Worm (Caenorhabditis elegans) whole organism, young adult: ENCODE data around the gene srg-11.
A peak's percentile ranks its signal among the peaks of the same experiment; 100 is the strongest.

ENCODE experiments used
- B0336.3 ChIP-seq: fragments of 200-800 bp; sonication (Bioruptor generic); IDR thresholded peaks from 2 replicates; pipeline ENCODE4 v1.3.6; 2022; ENCODE audit warnings: missing genetic modification characterization, missing compliant biosample characterization
- F22D6.2 ChIP-seq: sonication (generic microtip); optimal IDR thresholded peaks from 2 replicates; lab custom pipeline; 2016; ENCODE audit warnings: mild to moderate bottlenecking, missing genetic modification characterization, missing compliant biosample characterization
- F33H1.4 ChIP-seq: fragments of 200-800 bp; sonication (Bioruptor generic); IDR thresholded peaks from 2 replicates; pipeline ENCODE4 v1.3.6; 2022; ENCODE audit warnings: missing genetic modification reagents, missing genetic modification characterization, missing compliant biosample characterization
- F39B2.1 ChIP-seq: fragments of 200-800 bp; sonication (Bioruptor generic); IDR thresholded peaks from 2 replicates; pipeline ENCODE4 v1.3.6; 2022; ENCODE audit warnings: missing genetic modification reagents, missing genetic modification characterization, missing compliant biosample characterization
- F49E8.2 ChIP-seq: sonication (generic microtip); optimal IDR thresholded peaks from 3 replicates; lab custom pipeline; 2017; ENCODE audit warnings: missing genetic modification characterization, mild to moderate bottlenecking, missing compliant biosample characterization, antibody characterized with exemption, moderate library complexity; ENCODE audit not compliant: insufficient read depth
- K12H6.12 ChIP-seq: fragments of 200-800 bp; sonication (Bioruptor generic); optimal IDR thresholded peaks from 2 replicates; lab custom pipeline; 2018; ENCODE audit warnings: mild to moderate bottlenecking, missing genetic modification characterization, missing compliant biosample characterization
- T07F8.4 ChIP-seq: sonication (generic microtip); optimal IDR thresholded peaks from 2 replicates; lab custom pipeline; 2016; ENCODE audit warnings: mild to moderate bottlenecking, missing genetic modification characterization, moderate library complexity, missing compliant biosample characterization
- T26A5.8 ChIP-seq: sonication (generic microtip); optimal IDR thresholded peaks from 2 replicates; lab custom pipeline; 2016; ENCODE audit warnings: missing genetic modification characterization, missing compliant biosample characterization
- Y53F4B.3 ChIP-seq: fragments of 200-800 bp; sonication (Bioruptor generic); IDR thresholded peaks from 2 replicates; pipeline ENCODE4 v1.3.6; 2022; ENCODE audit warnings: missing genetic modification reagents, missing genetic modification characterization, missing compliant biosample characterization
- aptf-2 ChIP-seq: fragments of 200-800 bp; sonication (Bioruptor generic); conservative IDR thresholded peaks from 2 replicates; pipeline ENCODE4 v1.3.6; 2022; ENCODE audit warnings: missing genetic modification reagents, missing genetic modification characterization, missing compliant biosample characterization
- atf-7 ChIP-seq: sonication (generic microtip); optimal IDR thresholded peaks from 2 replicates; lab custom pipeline; 2017; ENCODE audit warnings: mild to moderate bottlenecking, missing genetic modification characterization, missing compliant biosample characterization
- attf-3 ChIP-seq: fragments of 200-800 bp; sonication (Bioruptor generic); conservative IDR thresholded peaks from 2 replicates; pipeline ENCODE4 v1.3.6; 2022; ENCODE audit warnings: missing genetic modification reagents, missing genetic modification characterization, missing compliant biosample characterization
- attf-5 ChIP-seq: fragments of 200-800 bp; sonication (Bioruptor generic); optimal IDR thresholded peaks from 2 replicates; lab custom pipeline; 2018; ENCODE audit warnings: mild to moderate bottlenecking, missing genetic modification characterization, missing compliant biosample characterization
- attf-6 ChIP-seq: fragments of 200-800 bp; sonication (Bioruptor generic); IDR thresholded peaks from 2 replicates; pipeline ENCODE4 v1.3.6; 2022; ENCODE audit warnings: missing genetic modification reagents, missing genetic modification characterization, missing compliant biosample characterization
- bed-1 ChIP-seq: fragments of 200-800 bp; sonication (Bioruptor generic); IDR thresholded peaks from 2 replicates; pipeline ENCODE4 v1.3.6; 2022; ENCODE audit warnings: missing genetic modification reagents, missing genetic modification characterization, missing compliant biosample characterization
- bed-2 ChIP-seq: fragments of 200-800 bp; sonication (Bioruptor generic); IDR thresholded peaks from 2 replicates; pipeline ENCODE4 v1.3.6; 2022; ENCODE audit warnings: missing genetic modification reagents, missing genetic modification characterization, missing compliant biosample characterization
- cebp-1 ChIP-seq, 2 experiments: fragments of 200-800 bp in 1 of 2; sonication (Bioruptor generic) in 1 of 2; sonication (generic microtip) in 1 of 2; IDR thresholded peaks in 1 of 2; optimal IDR thresholded peaks in 1 of 2; 2 replicates each; pipeline versions ENCODE4 v1.3.6 to Lab custom; 2017 to 2022; ENCODE audit warnings: missing compliant biosample characterization in 2 of 2, missing genetic modification characterization in 2 of 2, mild to moderate bottlenecking in 1 of 2, missing genetic modification reagents in 1 of 2, moderate library complexity in 1 of 2
- ceh-79 ChIP-seq: sonication (generic microtip); optimal IDR thresholded peaks from 2 replicates; lab custom pipeline; 2017; ENCODE audit warnings: mild to moderate bottlenecking, missing genetic modification characterization, missing compliant biosample characterization
- chd-7 ChIP-seq: sonication (generic microtip); optimal IDR thresholded peaks from 2 replicates; lab custom pipeline; 2016; ENCODE audit warnings: mild to moderate bottlenecking, missing genetic modification characterization, moderate library complexity, missing compliant biosample characterization
- efl-1 ChIP-seq: fragments of 150-350 bp; optimal IDR thresholded peaks from 2 replicates; lab custom pipeline; 2014; ENCODE audit warnings: missing biosample characterization, missing genetic modification reagents, missing genetic modification characterization
- egl-18 ChIP-seq: fragments of 200-800 bp; sonication (Bioruptor generic); IDR thresholded peaks from 2 replicates; pipeline ENCODE4 v1.3.6; 2022; ENCODE audit warnings: missing genetic modification reagents, missing genetic modification characterization, missing compliant biosample characterization
- him-1 ChIP-seq: sonication (generic microtip); optimal IDR thresholded peaks from 2 replicates; lab custom pipeline; 2016; ENCODE audit warnings: missing genotype, missing genetic modification reagents, missing genetic modification characterization, missing compliant biosample characterization
- hmg-1.2 ChIP-seq: fragments of 200-800 bp; sonication (Bioruptor generic); IDR thresholded peaks from 2 replicates; pipeline ENCODE4 v1.3.6; 2022; ENCODE audit warnings: missing genetic modification reagents, missing genetic modification characterization, missing compliant biosample characterization
- hmg-20 ChIP-seq: fragments of 200-800 bp; sonication (Bioruptor generic); IDR thresholded peaks from 2 replicates; pipeline ENCODE4 v1.3.6; 2022; ENCODE audit warnings: missing genetic modification reagents, missing genetic modification characterization, missing compliant biosample characterization
- lin-26 ChIP-seq: fragments of 200-800 bp; sonication (Bioruptor generic); IDR thresholded peaks from 2 replicates; pipeline ENCODE4 v1.3.6; 2022; ENCODE audit warnings: missing genetic modification reagents, missing genetic modification characterization, missing compliant biosample characterization
- lin-54 ChIP-seq: fragments of 200-800 bp; sonication (Bioruptor generic); optimal IDR thresholded peaks from 2 replicates; lab custom pipeline; 2018; ENCODE audit warnings: mild to moderate bottlenecking, missing genetic modification characterization, missing compliant biosample characterization
- lir-1 ChIP-seq: fragments of 200-800 bp; sonication (Bioruptor generic); conservative IDR thresholded peaks from 2 replicates; pipeline ENCODE4 v1.3.6; 2022; ENCODE audit warnings: missing genetic modification reagents, missing genetic modification characterization, missing compliant biosample characterization
- lsl-1 ChIP-seq: fragments of 200-800 bp; sonication (Bioruptor generic); optimal IDR thresholded peaks from 2 replicates; lab custom pipeline; 2018; ENCODE audit warnings: mild to moderate bottlenecking, missing genetic modification characterization, moderate library complexity, missing compliant biosample characterization
- mxl-1 ChIP-seq: sonication (generic microtip); optimal IDR thresholded peaks from 2 replicates; lab custom pipeline; 2016; ENCODE audit warnings: missing genetic modification characterization, missing compliant biosample characterization
- nfya-1 ChIP-seq: sonication (generic microtip); optimal IDR thresholded peaks from 2 replicates; lab custom pipeline; 2017; ENCODE audit warnings: antibody characterized with exemption, missing compliant biosample characterization, missing genetic modification characterization, borderline replicate concordance; ENCODE audit not compliant: insufficient read depth
- nhr-120 ChIP-seq: fragments of 200-800 bp; sonication (Bioruptor generic); IDR thresholded peaks from 2 replicates; pipeline ENCODE4 v1.3.6; 2022; ENCODE audit warnings: missing genetic modification characterization, missing compliant biosample characterization
- nhr-80 ChIP-seq: sonication (generic microtip); optimal IDR thresholded peaks from 2 replicates; lab custom pipeline; 2016; ENCODE audit warnings: missing genetic modification characterization, missing compliant biosample characterization
- nhr-90 ChIP-seq: sonication (generic microtip); optimal IDR thresholded peaks from 2 replicates; lab custom pipeline; 2016; ENCODE audit warnings: missing genotype, mild to moderate bottlenecking, missing genetic modification characterization, missing compliant biosample characterization
- rcor-1 ChIP-seq: fragments of 200-800 bp; sonication (Bioruptor generic); IDR thresholded peaks from 2 replicates; pipeline ENCODE4 v1.3.6; 2022; ENCODE audit warnings: missing genetic modification reagents, missing genetic modification characterization, missing compliant biosample characterization
- repo-1 ChIP-seq: sonication (generic microtip); optimal IDR thresholded peaks from 2 replicates; lab custom pipeline; 2017; ENCODE audit warnings: mild to moderate bottlenecking, missing genetic modification characterization, missing compliant biosample characterization
- snpc-3.4 ChIP-seq: sonication (generic microtip); optimal IDR thresholded peaks from 2 replicates; lab custom pipeline; 2017; ENCODE audit warnings: missing genetic modification characterization, mild to moderate bottlenecking, missing compliant biosample characterization, antibody characterized with exemption, moderate library complexity, missing genotype, missing genetic modification reagents
- snpc-4 ChIP-seq, 5 experiments: fragments of 150-350 bp in 1 of 5; sonication (generic microtip) in 4 of 5; optimal IDR thresholded peaks; 2 replicates each; lab custom pipeline; 2014 to 2018; ENCODE audit warnings: missing genetic modification characterization in 5 of 5, missing biosample characterization in 3 of 5, antibody characterized with exemption in 2 of 5, mild to moderate bottlenecking in 2 of 5, missing compliant biosample characterization in 2 of 5, missing genotype in 2 of 5, moderate library complexity in 2 of 5, missing genetic modification reagents in 1 of 5
- tbx-9 ChIP-seq: sonication (generic microtip); optimal IDR thresholded peaks from 2 replicates; lab custom pipeline; 2016; ENCODE audit warnings: borderline replicate concordance, missing genetic modification characterization, inconsistent platforms, missing compliant biosample characterization
- tlf-1 ChIP-seq: fragments of 200-800 bp; sonication (Bioruptor generic); optimal IDR thresholded peaks from 2 replicates; lab custom pipeline; 2018; ENCODE audit warnings: mild to moderate bottlenecking, missing genetic modification characterization, missing compliant biosample characterization
- unc-62 ChIP-seq: fragments of 150-350 bp; optimal IDR thresholded peaks from 2 replicates; lab custom pipeline; 2014; ENCODE audit warnings: missing biosample characterization, missing genetic modification reagents, missing genetic modification characterization
- xnd-1 ChIP-seq: sonication (generic microtip); optimal IDR thresholded peaks from 2 replicates; lab custom pipeline; 2016; ENCODE audit warnings: missing genotype, missing genetic modification reagents, missing genetic modification characterization, missing compliant biosample characterization
- zim-3 ChIP-seq: sonication (generic microtip); optimal IDR thresholded peaks from 2 replicates; lab custom pipeline; 2017; ENCODE audit warnings: mild to moderate bottlenecking, missing genetic modification characterization, moderate library complexity, missing compliant biosample characterization
- ztf-18 ChIP-seq: sonication (generic microtip); optimal IDR thresholded peaks from 2 replicates; lab custom pipeline; 2016; ENCODE audit warnings: missing genotype, mild to moderate bottlenecking, missing genetic modification characterization, missing compliant biosample characterization
- ztf-6 ChIP-seq: fragments of 200-800 bp; sonication (Bioruptor generic); IDR thresholded peaks from 2 replicates; pipeline ENCODE4 v1.3.6; 2022; ENCODE audit warnings: missing genetic modification reagents, missing genetic modification characterization, missing compliant biosample characterization

The srg-11 gene

DNA sequence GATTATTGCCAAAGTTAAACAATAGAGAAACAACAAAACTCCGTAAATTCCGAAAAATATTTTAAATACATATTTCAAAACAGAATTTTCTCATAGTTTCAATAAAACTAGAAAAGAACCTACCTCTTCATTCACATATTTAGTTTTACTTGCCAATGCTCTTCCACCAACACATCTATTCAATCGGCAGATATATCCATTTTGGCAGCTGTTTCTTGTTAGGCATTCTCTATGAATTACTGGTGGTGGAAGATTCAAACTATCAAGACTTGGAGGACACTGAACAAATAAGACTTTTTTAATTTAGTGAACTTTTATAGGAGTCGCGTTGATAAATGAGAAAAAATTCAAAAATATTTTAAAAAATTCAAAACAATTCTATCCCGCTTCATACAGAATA, 32.5 kb upstream of the srg-11 start:
- no peak for TF ChIP-seq Y53F4B.3 (GFP tag; lab: Robert Waterston, UW)

DNA sequence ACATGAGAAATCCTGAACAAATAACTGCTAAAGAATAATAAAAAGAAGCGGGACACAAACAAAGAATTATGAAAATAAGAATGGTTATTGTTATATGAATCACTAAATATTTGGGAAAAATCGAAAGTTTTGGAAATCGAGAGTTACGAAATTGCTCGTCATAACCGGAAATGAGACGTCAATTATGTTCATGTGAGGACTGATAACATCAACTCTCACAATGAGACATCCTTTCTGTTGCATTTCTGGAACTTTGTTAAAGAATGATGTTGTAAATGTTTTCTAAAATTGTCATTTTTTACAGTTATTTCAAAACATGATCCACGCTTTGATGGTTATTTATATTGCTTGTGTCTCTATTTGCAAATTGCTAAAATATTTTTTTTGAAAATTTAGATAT, 31.9 kb upstream of the srg-11 start, which contains the start of gene T23F11.6:
Gene T23F11.6, minus strand, starts transcription at position 45 of the 400 bp plus-strand sequence.
- no peak for TF ChIP-seq attf-6 (GFP tag; lab: Robert Waterston, UW)
- no peak for TF ChIP-seq atf-7 (tag; lab: Kevin White, UChicago)
- no peak for TF ChIP-seq efl-1
- TF ChIP-seq attf-3, result no peak
- TF ChIP-seq tlf-1 (GFP tag; lab: Kevin White, UChicago), result no peak
- TF ChIP-seq B0336.3 (GFP tag; lab: Robert Waterston, UW), result no peak
- peak; percentile 73 for TF ChIP-seq unc-62 (GFP tag; lab: Kevin White, UChicago)
- TF ChIP-seq ceh-79, result no peak
- no peak for TF ChIP-seq T26A5.8
- no peak for TF ChIP-seq chd-7 (tag; lab: Kevin White, UChicago)
- TF ChIP-seq nhr-80 (tag; lab: Kevin White, UChicago), result peak; percentile 44
- peak; percentile 46; the same call in 1 of the 2 replicates for TF ChIP-seq cebp-1 (GFP tag; IDR thresholded peaks at IDR 0.05; lab: Robert Waterston, UW)
- no peak for TF ChIP-seq cebp-1 (tag; optimal IDR thresholded peaks at IDR 0.05; lab: Kevin White, UChicago)
- no peak for TF ChIP-seq ztf-6
- TF ChIP-seq F33H1.4 (GFP tag; lab: Robert Waterston, UW), result no peak
- TF ChIP-seq tbx-9, result no peak
- no peak for TF ChIP-seq rcor-1 (GFP tag; lab: Robert Waterston, UW)
- TF ChIP-seq, all 124 proteins: peak for 3

DNA sequence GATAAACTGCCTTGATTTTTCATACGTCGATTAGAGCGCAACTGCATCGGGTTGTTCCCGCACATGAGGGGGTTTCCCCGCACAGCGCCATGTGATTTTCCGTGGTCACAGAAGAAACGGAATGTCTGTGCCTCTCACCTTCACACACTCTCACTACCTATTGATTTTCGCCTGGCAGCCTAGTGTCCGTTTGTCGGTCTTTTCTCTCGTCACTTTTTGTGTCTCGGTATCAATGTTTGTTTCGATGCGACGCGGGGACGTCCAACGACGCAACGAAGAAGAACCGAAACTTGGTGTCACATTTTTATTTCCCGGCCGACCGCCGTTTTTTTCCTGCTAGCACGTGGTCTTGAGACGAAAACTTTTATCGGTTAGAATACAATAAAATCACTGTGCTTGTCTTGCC, 30.4 kb upstream of the srg-11 start:
- TF ChIP-seq snpc-4 (GFP tag; optimal IDR thresholded peaks at IDR 0.05; lab: Kevin White, UChicago) (peak; percentile 16), snpc-4 (tag; optimal IDR thresholded peaks at IDR 0.05; lab: Kevin White, UChicago) (peak; percentile 33 to 71 (median 52)), F39B2.1 (GFP tag; lab: Robert Waterston, UW) (no peak), attf-5 (GFP tag; lab: Kevin White, UChicago) (peak; percentile 98), nfya-1 (tag; lab: Kevin White, UChicago) (no peak), K12H6.12 (tag; lab: Kevin White, UChicago) (peak; percentile 94), F49E8.2 (tag; lab: Kevin White, UChicago) (no peak), B0336.3 (GFP tag; lab: Robert Waterston, UW) (peak; percentile 93), attf-3 (peak; percentile 60; the same call in 1 of the 2 replicates), T07F8.4 (tag; lab: Kevin White, UChicago) (no peak), bed-1 (GFP tag; lab: Robert Waterston, UW) (no peak), nhr-120 (no peak), F22D6.2 (tag; lab: Kevin White, UChicago) (peak; percentile 86), lin-26 (GFP tag; lab: Robert Waterston, UW) (peak; percentile 48; the same call in 1 of the 2 replicates), lir-1 (GFP tag; lab: Robert Waterston, UW) (peak; percentile 71; the same call in 1 of the 2 replicates), aptf-2 (GFP tag; lab: Robert Waterston, UW) (no peak), hmg-20 (GFP tag; lab: Robert Waterston, UW) (0 out of 2 replicates have a peak, but pooled peaks have one; percentile 12), repo-1 (tag; lab: Kevin White, UChicago) (peak; percentile 61), snpc-3.4 (tag; lab: Kevin White, UChicago) (no peak), chd-7 (tag; lab: Kevin White, UChicago) (peak; percentile 89), him-1 (tag; lab: Kevin White, UChicago) (no peak), bed-2 (GFP tag; lab: Robert Waterston, UW) (no peak), hmg-1.2 (GFP tag; lab: Robert Waterston, UW) (peak; percentile 96), zim-3 (tag; lab: Kevin White, UChicago) (no peak), mxl-1 (peak; percentile 20), nhr-90 (tag; lab: Kevin White, UChicago) (peak; percentile 92), lin-54 (GFP tag; lab: Kevin White, UChicago) (peak; percentile 81), lsl-1 (GFP tag; lab: Kevin White, UChicago) (no peak), xnd-1 (tag; lab: Kevin White, UChicago) (no peak), nhr-80 (tag; lab: Kevin White, UChicago) (peak; percentile 99), egl-18 (GFP tag; lab: Robert Waterston, UW) (no peak), ztf-18 (tag; lab: Kevin White, UChicago) (peak; percentile 65)
